Fruit fly (Drosophila melanogaster) whole organism, embryonic: ENCODE results near the gene Cyp9f2.

Experiments
- BEAF-32 ChIP-seq: fragments of 200-800 bp; sonication (Bioruptor generic); optimal IDR thresholded peaks from 3 replicates; lab custom pipeline; 2017; ENCODE audit warnings: missing biosample characterization, missing genetic modification characterization, mild to moderate bottlenecking, moderate library complexity, missing genetic modification reagents
- CG10267 ChIP-seq: fragments of 200-800 bp; sonication (Bioruptor generic); optimal IDR thresholded peaks from 2 replicates; lab custom pipeline; 2018; ENCODE audit warnings: missing biosample characterization, mild to moderate bottlenecking, missing genetic modification characterization, moderate library complexity
- CG10654 ChIP-seq: fragments of 200-800 bp; sonication (Bioruptor generic); optimal IDR thresholded peaks from 2 replicates; lab custom pipeline; 2016; ENCODE audit warnings: missing biosample characterization, missing genetic modification characterization
- CG13296 ChIP-seq: fragments of 200-800 bp; sonication (Bioruptor generic); optimal IDR thresholded peaks from 3 replicates; lab custom pipeline; 2018; ENCODE audit warnings: missing biosample characterization, mild to moderate bottlenecking, missing genetic modification characterization
- CG13424 ChIP-seq: fragments of 200-800 bp; sonication (Bioruptor generic); optimal IDR thresholded peaks from 2 replicates; lab custom pipeline; 2019; ENCODE audit warnings: missing biosample characterization, mild to moderate bottlenecking, missing genetic modification characterization, moderate library complexity
- CG14667 ChIP-seq: fragments of 200-800 bp; sonication (Bioruptor generic); IDR thresholded peaks from 2 replicates; pipeline ENCODE4 v1.3.6; 2022; ENCODE audit warnings: missing biosample characterization, missing genetic modification characterization
- CG14710 ChIP-seq: fragments of 200-800 bp; sonication (Bioruptor generic); optimal IDR thresholded peaks from 3 replicates; lab custom pipeline; 2019; ENCODE audit warnings: missing biosample characterization, mild to moderate bottlenecking, missing genetic modification characterization, moderate library complexity
- CG15696 ChIP-seq: fragments of 200-800 bp; sonication (Bioruptor generic); optimal IDR thresholded peaks from 2 replicates; lab custom pipeline; 2019; ENCODE audit warnings: missing biosample characterization, mild to moderate bottlenecking, missing genetic modification characterization, moderate library complexity
- CG1603 ChIP-seq: fragments of 200-800 bp; sonication (Bioruptor generic); optimal IDR thresholded peaks from 2 replicates; lab custom pipeline; 2019; ENCODE audit warnings: missing biosample characterization, mild to moderate bottlenecking, missing genetic modification characterization, moderate library complexity
- CG16813 ChIP-seq: fragments of 200-800 bp; sonication (Bioruptor generic); IDR thresholded peaks from 3 replicates; pipeline ENCODE4 v1.3.6; 2022; ENCODE audit warnings: missing biosample characterization, missing genetic modification characterization; ENCODE audit not compliant: partially characterized antibody
- CG17612 ChIP-seq: fragments of 200-800 bp; sonication (Bioruptor generic); IDR thresholded peaks from 2 replicates; pipeline ENCODE4 v1.3.6; 2022; ENCODE audit warnings: missing biosample characterization, missing genetic modification characterization
- CG2129 ChIP-seq: fragments of 200-800 bp; sonication (Bioruptor generic); IDR thresholded peaks from 2 replicates; pipeline ENCODE4 v1.3.6; 2022; ENCODE audit warnings: missing biosample characterization, missing genetic modification characterization; ENCODE audit not compliant: partially characterized antibody
- CG2889 ChIP-seq: fragments of 200-800 bp; sonication (Bioruptor generic); IDR thresholded peaks from 3 replicates; pipeline ENCODE4 v1.3.6; 2022; ENCODE audit warnings: missing biosample characterization, missing genetic modification characterization
- CG31365 ChIP-seq: fragments of 200-800 bp; sonication (Bioruptor generic); optimal IDR thresholded peaks from 2 replicates; lab custom pipeline; 2018; ENCODE audit warnings: missing biosample characterization, mild to moderate bottlenecking, missing genetic modification characterization
- CG31388 ChIP-seq: fragments of 200-800 bp; sonication (Bioruptor generic); optimal IDR thresholded peaks from 2 replicates; lab custom pipeline; 2016; ENCODE audit warnings: missing biosample characterization, missing genetic modification characterization
- CG32532 ChIP-seq: fragments of 200-800 bp; sonication (Bioruptor generic); IDR thresholded peaks from 2 replicates; pipeline ENCODE4 v1.3.6; 2022; ENCODE audit warnings: missing biosample characterization, missing genetic modification characterization
- CG32772 ChIP-seq: fragments of 200-800 bp; sonication (Bioruptor generic); IDR thresholded peaks from 2 replicates; pipeline ENCODE4 v1.3.6; 2022; ENCODE audit warnings: missing biosample characterization, missing genetic modification characterization
- CG4328 ChIP-seq: fragments of 200-800 bp; sonication (Bioruptor generic); optimal IDR thresholded peaks from 3 replicates; lab custom pipeline; 2017; ENCODE audit warnings: missing biosample characterization, missing genetic modification reagents, missing genetic modification characterization
- CG4404 ChIP-seq: fragments of 200-800 bp; sonication (Bioruptor generic); IDR thresholded peaks from 2 replicates; pipeline ENCODE4 v1.3.6; 2022; ENCODE audit warnings: missing biosample characterization, missing genetic modification characterization
- CG5180 ChIP-seq: fragments of 200-800 bp; sonication (Bioruptor generic); optimal IDR thresholded peaks from 3 replicates; lab custom pipeline; 2017; ENCODE audit warnings: missing biosample characterization, missing genetic modification characterization, mild to moderate bottlenecking, moderate library complexity, missing genetic modification reagents
- CG6175 ChIP-seq: fragments of 200-800 bp; sonication (Bioruptor generic); IDR thresholded peaks from 3 replicates; pipeline ENCODE4 v1.3.6; 2022; ENCODE audit warnings: missing biosample characterization, missing genetic modification characterization
- CG6689 ChIP-seq: fragments of 200-800 bp; sonication (Bioruptor generic); IDR thresholded peaks from 2 replicates; pipeline ENCODE4 v1.3.6; 2022; ENCODE audit warnings: missing biosample characterization, missing genetic modification characterization
- CG9817 ChIP-seq: fragments of 200-800 bp; sonication (Bioruptor generic); optimal IDR thresholded peaks from 2 replicates; lab custom pipeline; 2018; ENCODE audit warnings: missing biosample characterization, mild to moderate bottlenecking, missing genetic modification characterization, moderate library complexity
- D ChIP-seq, 2 experiments: fragments of 200-800 bp in 1 of 2; fragments of >200 bp in 1 of 2; sonication (Bioruptor generic) in 1 of 2; optimal IDR thresholded peaks; 2 replicates in 1 of 2; 3 replicates in 1 of 2; lab custom pipeline; 2017; ENCODE audit warnings: mild to moderate bottlenecking in 1 of 2, missing biosample characterization in 1 of 2, missing genetic modification characterization in 1 of 2, missing genetic modification reagents in 1 of 2
- Doc3 ChIP-seq: fragments of 200-800 bp; sonication (Bioruptor generic); IDR thresholded peaks from 3 replicates; pipeline ENCODE4 v1.3.6; 2022; ENCODE audit warnings: missing biosample characterization, missing genetic modification characterization; ENCODE audit not compliant: partially characterized antibody
- Fer3 ChIP-seq: fragments of 200-800 bp; sonication (Bioruptor generic); optimal IDR thresholded peaks from 2 replicates; lab custom pipeline; 2018; ENCODE audit warnings: missing biosample characterization, mild to moderate bottlenecking, missing genetic modification characterization, moderate library complexity
- Hr78 ChIP-seq, 2 experiments: fragments of 200-800 bp in 1 of 2; fragments of >200 bp in 1 of 2; sonication (Bioruptor generic) in 1 of 2; optimal IDR thresholded peaks; 2 replicates each; lab custom pipeline; 2017 to 2019; ENCODE audit warnings: missing biosample characterization in 2 of 2, missing genetic modification characterization in 2 of 2, mild to moderate bottlenecking in 1 of 2, moderate library complexity in 1 of 2
- Jarid2 ChIP-seq: fragments of 200-800 bp; sonication (Bioruptor generic); optimal IDR thresholded peaks from 3 replicates; lab custom pipeline; 2017; ENCODE audit warnings: mild to moderate bottlenecking, missing biosample characterization, missing genetic modification reagents, missing genetic modification characterization
- Lpt ChIP-seq: fragments of >200 bp; optimal IDR thresholded peaks from 2 replicates; lab custom pipeline; 2018; ENCODE audit warnings: missing biosample characterization, missing genetic modification characterization
- MTF-1 ChIP-seq: fragments of 200-800 bp; sonication (Bioruptor generic); optimal IDR thresholded peaks from 2 replicates; lab custom pipeline; 2018; ENCODE audit warnings: missing biosample characterization, mild to moderate bottlenecking, missing genetic modification characterization, borderline replicate concordance
- NK7.1 ChIP-seq: fragments of 200-800 bp; sonication (Bioruptor generic); optimal IDR thresholded peaks from 3 replicates; lab custom pipeline; 2016; ENCODE audit warnings: missing biosample characterization, missing genetic modification characterization
- NfI ChIP-seq: fragments of 200-800 bp; sonication (Bioruptor generic); optimal IDR thresholded peaks from 3 replicates; lab custom pipeline; 2018; ENCODE audit warnings: missing biosample characterization, mild to moderate bottlenecking, missing genetic modification characterization, moderate library complexity
- Oli ChIP-seq: fragments of 200-800 bp; sonication (Bioruptor generic); optimal IDR thresholded peaks from 2 replicates; lab custom pipeline; 2018; ENCODE audit warnings: missing biosample characterization, mild to moderate bottlenecking, missing genetic modification characterization, moderate library complexity
- Trl ChIP-seq, 3 experiments: fragments of >200 bp in 2 of 3; fragments of 200-800 bp in 1 of 3; sonication (Bioruptor generic) in 1 of 3; optimal IDR thresholded peaks; 2 replicates in 1 of 3; 3 replicates in 2 of 3; lab custom pipeline; 2016 to 2017; ENCODE audit warnings: missing biosample characterization in 1 of 3, missing genetic modification characterization in 1 of 3
- Vsx1 ChIP-seq: fragments of 200-800 bp; sonication (Bioruptor generic); optimal IDR thresholded peaks from 2 replicates; lab custom pipeline; 2017; ENCODE audit warnings: missing biosample characterization, mild to moderate bottlenecking, missing genetic modification characterization, missing genetic modification reagents
- Xbp1 ChIP-seq: fragments of 200-800 bp; sonication (Bioruptor generic); optimal IDR thresholded peaks from 3 replicates; lab custom pipeline; 2016; ENCODE audit warnings: missing biosample characterization, mild to moderate bottlenecking, missing genetic modification characterization
- ac ChIP-seq: fragments of 200-800 bp; sonication (Bioruptor generic); optimal IDR thresholded peaks from 3 replicates; lab custom pipeline; 2017; ENCODE audit warnings: missing biosample characterization, mild to moderate bottlenecking, missing genetic modification characterization
- cg ChIP-seq: fragments of 200-800 bp; sonication (Bioruptor generic); optimal IDR thresholded peaks from 3 replicates; lab custom pipeline; 2019; ENCODE audit warnings: missing biosample characterization, mild to moderate bottlenecking, missing genetic modification characterization, moderate library complexity
- dm ChIP-seq: fragments of 200-800 bp; sonication (Bioruptor generic); optimal IDR thresholded peaks from 3 replicates; lab custom pipeline; 2016; ENCODE audit warnings: missing biosample characterization, missing genetic modification characterization
- gcm2 ChIP-seq: fragments of 200-800 bp; sonication (Bioruptor generic); optimal IDR thresholded peaks from 2 replicates; lab custom pipeline; 2016; ENCODE audit warnings: missing biosample characterization, missing genetic modification characterization
- gsb ChIP-seq: fragments of 200-800 bp; sonication (Bioruptor generic); IDR thresholded peaks from 2 replicates; pipeline ENCODE4 v1.3.6; 2022; ENCODE audit warnings: missing biosample characterization, missing genetic modification characterization
- ken ChIP-seq: fragments of 200-800 bp; sonication (Bioruptor generic); IDR thresholded peaks from 3 replicates; pipeline ENCODE4 v1.3.6; 2022; ENCODE audit warnings: missing biosample characterization, missing genetic modification characterization
- otp ChIP-seq: fragments of 200-800 bp; sonication (Bioruptor generic); IDR thresholded peaks from 3 replicates; pipeline ENCODE4, ENCODE4 v1.3.6; 2022; ENCODE audit warnings: missing biosample characterization, missing genetic modification characterization
- pum ChIP-seq: fragments of 200-800 bp; sonication (Bioruptor generic); optimal IDR thresholded peaks from 2 replicates; lab custom pipeline; 2016; ENCODE audit warnings: missing biosample characterization, missing genetic modification characterization
- stc ChIP-seq: fragments of 200-800 bp; sonication (Bioruptor generic); IDR thresholded peaks from 2 replicates; pipeline ENCODE4 v1.3.6; 2022; ENCODE audit warnings: missing biosample characterization, missing genetic modification characterization
- stwl ChIP-seq: fragments of 200-800 bp; sonication (Bioruptor generic); optimal IDR thresholded peaks from 3 replicates; lab custom pipeline; 2018; ENCODE audit warnings: missing biosample characterization, mild to moderate bottlenecking, missing genetic modification characterization, moderate library complexity
- toy ChIP-seq: fragments of 200-800 bp; sonication (Bioruptor generic); IDR thresholded peaks from 2 replicates; pipeline ENCODE4 v1.3.6; 2022; ENCODE audit warnings: missing biosample characterization, missing genetic modification characterization

Gene Cyp9f2

dm6 chr3R:12378200-12378599 is 27.6 kb downstream of the Cyp9f2 start, which contains the start of gene GstD7:
Gene GstD7, plus strand, starts transcription at chr3R:12378500.
- TF ChIP-seq gcm2 (no peak), Oli (tag; lab: Kevin White, UChicago) (no peak), dm (GFP tag; lab: Kevin White, UChicago) (no peak), Vsx1 (GFP tag; lab: Kevin White, UChicago) (no peak), CG31388 (GFP tag; lab: Kevin White, UChicago) (no peak), CG2129 (GFP tag; lab: Robert Waterston, UW) (no peak), NK7.1 (GFP tag; lab: Kevin White, UChicago) (no peak), CG1603 (tag; lab: Kevin White, UChicago) (no peak), Trl (optimal IDR thresholded peaks at IDR 0.05; lab: Kevin White, UChicago) (no peak), Trl (GFP tag; optimal IDR thresholded peaks at IDR 0.05; lab: Kevin White, UChicago) (no peak), pum (GFP tag; lab: Kevin White, UChicago) (no peak), D (optimal IDR thresholded peaks at IDR 0.05; lab: Kevin White, UChicago) (no peak), D (GFP tag; optimal IDR thresholded peaks at IDR 0.05; lab: Kevin White, UChicago) (no peak), CG10654 (no peak), NfI (GFP tag; lab: Kevin White, UChicago) (no peak), CG16813 (GFP tag; lab: Robert Waterston, UW) (no peak), MTF-1 (no peak), Jarid2 (GFP tag; lab: Kevin White, UChicago) (no peak), stwl (no peak), CG13424 (tag; lab: Kevin White, UChicago) (no peak), CG13296 (GFP tag; lab: Kevin White, UChicago) (no peak)

- no peak for TF ChIP-seq toy (GFP tag; lab: Robert Waterston, UW)
- no peak for TF ChIP-seq CG17612 (GFP tag; lab: Robert Waterston, UW)
- TF ChIP-seq CG4328 (GFP tag; lab: Kevin White, UChicago), result no peak
- TF ChIP-seq CG15696 (tag; lab: Kevin White, UChicago), result no peak
- no peak for TF ChIP-seq stc
- no peak for TF ChIP-seq CG6175 (GFP tag; lab: Robert Waterston, UW)
- TF ChIP-seq CG6689, result no peak
- TF ChIP-seq otp (GFP tag; lab: Robert Waterston, UW), result no peak
- TF ChIP-seq ken (GFP tag; lab: Robert Waterston, UW), result no peak
Measured at dm6 chr3R:12376828-12377227, 29.0 kb downstream of the Cyp9f2 start, which contains the start of gene GstD6. Gene GstD6, plus strand, starts transcription at chr3R:12377128.

dm6 chr3R:12375258-12375783 is 30.5 kb downstream of the Cyp9f2 start, which contains the start of gene GstD5:
Gene GstD5, plus strand, starts transcription at chr3R:12375733.
- TF ChIP-seq CG14667 (GFP tag; lab: Robert Waterston, UW) (no peak), gsb (GFP tag; lab: Robert Waterston, UW) (no peak), CG32772 (GFP tag; lab: Robert Waterston, UW) (no peak), CG2889 (no peak), otp (GFP tag; lab: Robert Waterston, UW) (no peak), Xbp1 (GFP tag; lab: Kevin White, UChicago) (no peak), CG14710 (no peak), CG9817 (no peak), Lpt (GFP tag; lab: Kevin White, UChicago) (no peak), ac (GFP tag; lab: Kevin White, UChicago) (no peak), CG10267 (tag; lab: Kevin White, UChicago) (peak; percentile 5), Doc3 (GFP tag; lab: Robert Waterston, UW) (no peak), CG5180 (GFP tag; lab: Kevin White, UChicago) (no peak), Hr78 (GFP tag; optimal IDR thresholded peaks at IDR 0.05; lab: Kevin White, UChicago) (no peak), cg (peak; percentile 10), CG32532 (GFP tag; lab: Robert Waterston, UW) (no peak), Fer3 (tag; lab: Kevin White, UChicago) (no peak), BEAF-32 (no peak), CG4404 (GFP tag; lab: Robert Waterston, UW) (no peak), CG31365 (no peak)
